Worm (Caenorhabditis elegans) whole organism, young adult: ENCODE measurements around the gene snx-1.

ENCODE experiments used
- B0035.1 ChIP-seq: sonication (generic microtip); optimal IDR thresholded peaks from 2 replicates; lab custom pipeline; 2016; ENCODE audit warnings: missing genetic modification characterization, mild to moderate bottlenecking, missing compliant biosample characterization, missing genotype, missing genetic modification reagents
- F22D6.2 ChIP-seq: sonication (generic microtip); optimal IDR thresholded peaks from 2 replicates; lab custom pipeline; 2016; ENCODE audit warnings: mild to moderate bottlenecking, missing genetic modification characterization, missing compliant biosample characterization
- F23B12.7 ChIP-seq: sonication (generic microtip); optimal IDR thresholded peaks from 2 replicates; lab custom pipeline; 2017; ENCODE audit warnings: missing genetic modification characterization, mild to moderate bottlenecking, missing compliant biosample characterization, antibody characterized with exemption, moderate library complexity; ENCODE audit not compliant: insufficient read depth
- F33H1.4 ChIP-seq: fragments of 200-800 bp; sonication (Bioruptor generic); IDR thresholded peaks from 2 replicates; pipeline ENCODE4 v1.3.6; 2022; ENCODE audit warnings: missing genetic modification reagents, missing genetic modification characterization, missing compliant biosample characterization
- F37B4.10 ChIP-seq: fragments of 200-800 bp; sonication (Bioruptor generic); IDR thresholded peaks from 2 replicates; pipeline ENCODE4 v1.3.6; 2022; ENCODE audit warnings: missing genetic modification characterization, missing compliant biosample characterization
- F55B11.4 ChIP-seq: sonication (generic microtip); optimal IDR thresholded peaks from 2 replicates; lab custom pipeline; 2016; ENCODE audit warnings: missing compliant biosample characterization, missing genetic modification characterization, borderline replicate concordance; ENCODE audit not compliant: insufficient read depth
- T07F8.4 ChIP-seq: sonication (generic microtip); optimal IDR thresholded peaks from 2 replicates; lab custom pipeline; 2016; ENCODE audit warnings: mild to moderate bottlenecking, missing genetic modification characterization, moderate library complexity, missing compliant biosample characterization
- Y67H2A.10 ChIP-seq: fragments of 200-800 bp; sonication (Bioruptor generic); conservative IDR thresholded peaks from 2 replicates; pipeline ENCODE4 v1.3.6; 2022; ENCODE audit warnings: missing genetic modification reagents, missing genetic modification characterization, missing compliant biosample characterization
- Y79H2A.3 ChIP-seq: fragments of 200-800 bp; sonication (Bioruptor generic); conservative IDR thresholded peaks from 2 replicates; pipeline ENCODE4 v1.3.6; 2022; ENCODE audit warnings: missing genetic modification reagents, missing genetic modification characterization, missing compliant biosample characterization
- Y95B8A.8 ChIP-seq: fragments of 200-800 bp; sonication (Bioruptor generic); IDR thresholded peaks from 2 replicates; pipeline ENCODE4 v1.3.6; 2022; ENCODE audit warnings: missing genetic modification reagents, missing genetic modification characterization, missing compliant biosample characterization
- ZK185.1 ChIP-seq: sonication (generic microtip); optimal IDR thresholded peaks from 2 replicates; lab custom pipeline; 2016; ENCODE audit warnings: mild to moderate bottlenecking, missing genetic modification characterization, missing compliant biosample characterization; ENCODE audit not compliant: poor library complexity, severe bottlenecking
- akir-1 ChIP-seq: fragments of 200-800 bp; sonication (Bioruptor generic); optimal IDR thresholded peaks from 2 replicates; lab custom pipeline; 2018; ENCODE audit warnings: mild to moderate bottlenecking, missing genetic modification characterization, moderate library complexity, missing compliant biosample characterization
- athp-1 ChIP-seq: sonication (generic microtip); optimal IDR thresholded peaks from 2 replicates; lab custom pipeline; 2017; ENCODE audit warnings: mild to moderate bottlenecking, missing genetic modification characterization, missing compliant biosample characterization
- attf-5 ChIP-seq: fragments of 200-800 bp; sonication (Bioruptor generic); optimal IDR thresholded peaks from 2 replicates; lab custom pipeline; 2018; ENCODE audit warnings: mild to moderate bottlenecking, missing genetic modification characterization, missing compliant biosample characterization
- ccch-3 ChIP-seq: fragments of 200-800 bp; sonication (Bioruptor generic); optimal IDR thresholded peaks from 2 replicates; lab custom pipeline; 2018; ENCODE audit warnings: mild to moderate bottlenecking, missing genetic modification characterization, missing compliant biosample characterization
- ceh-91 ChIP-seq: fragments of 200-800 bp; sonication (Bioruptor generic); IDR thresholded peaks from 2 replicates; pipeline ENCODE4 v1.3.6; 2022; ENCODE audit warnings: missing genetic modification reagents, missing genetic modification characterization, missing compliant biosample characterization
- chd-7 ChIP-seq: sonication (generic microtip); optimal IDR thresholded peaks from 2 replicates; lab custom pipeline; 2016; ENCODE audit warnings: mild to moderate bottlenecking, missing genetic modification characterization, moderate library complexity, missing compliant biosample characterization
- dox-1 ChIP-seq: fragments of 200-800 bp; sonication (Bioruptor generic); IDR thresholded peaks from 2 replicates; pipeline ENCODE4 v1.3.6; 2022; ENCODE audit warnings: missing genetic modification reagents, missing genetic modification characterization, missing compliant biosample characterization
- dpff-1 ChIP-seq: sonication (generic microtip); optimal IDR thresholded peaks from 2 replicates; lab custom pipeline; 2017; ENCODE audit warnings: mild to moderate bottlenecking, missing genetic modification characterization, missing compliant biosample characterization
- dpl-1 ChIP-seq: fragments of 150-350 bp; optimal IDR thresholded peaks from 2 replicates; lab custom pipeline; 2014; ENCODE audit warnings: missing biosample characterization, missing genetic modification reagents, missing genetic modification characterization
- efl-1 ChIP-seq: fragments of 150-350 bp; optimal IDR thresholded peaks from 2 replicates; lab custom pipeline; 2014; ENCODE audit warnings: missing biosample characterization, missing genetic modification reagents, missing genetic modification characterization
- ets-4 ChIP-seq: fragments of 200-800 bp; sonication (Bioruptor generic); optimal IDR thresholded peaks from 2 replicates; lab custom pipeline; 2018; ENCODE audit warnings: mild to moderate bottlenecking, missing genetic modification characterization, missing compliant biosample characterization
- hlh-26 ChIP-seq: fragments of 200-800 bp; sonication (Bioruptor generic); conservative IDR thresholded peaks from 2 replicates; pipeline ENCODE4 v1.3.6; 2022; ENCODE audit warnings: missing genetic modification reagents, missing genetic modification characterization, missing compliant biosample characterization
- let-526 ChIP-seq: fragments of 200-800 bp; sonication (Bioruptor generic); IDR thresholded peaks from 2 replicates; pipeline ENCODE4 v1.3.6; 2022; ENCODE audit warnings: missing genetic modification reagents, missing genetic modification characterization, missing compliant biosample characterization
- lin-26 ChIP-seq: fragments of 200-800 bp; sonication (Bioruptor generic); IDR thresholded peaks from 2 replicates; pipeline ENCODE4 v1.3.6; 2022; ENCODE audit warnings: missing genetic modification reagents, missing genetic modification characterization, missing compliant biosample characterization
- lin-40 ChIP-seq: sonication (generic microtip); optimal IDR thresholded peaks from 2 replicates; lab custom pipeline; 2016; ENCODE audit warnings: missing genetic modification characterization, mild to moderate bottlenecking, missing compliant biosample characterization, missing genotype, missing genetic modification reagents
- lsl-1 ChIP-seq: fragments of 200-800 bp; sonication (Bioruptor generic); optimal IDR thresholded peaks from 2 replicates; lab custom pipeline; 2018; ENCODE audit warnings: mild to moderate bottlenecking, missing genetic modification characterization, moderate library complexity, missing compliant biosample characterization
- madf-10 ChIP-seq: sonication (generic microtip); optimal IDR thresholded peaks from 2 replicates; lab custom pipeline; 2016; ENCODE audit warnings: mild to moderate bottlenecking, missing genetic modification characterization, missing compliant biosample characterization
- madf-3 ChIP-seq: fragments of 200-800 bp; sonication (Bioruptor generic); IDR thresholded peaks from 2 replicates; pipeline ENCODE4 v1.3.6; 2022; ENCODE audit warnings: missing genetic modification reagents, missing genetic modification characterization, missing compliant biosample characterization
- madf-8 ChIP-seq: fragments of 200-800 bp; sonication (Bioruptor generic); conservative IDR thresholded peaks from 2 replicates; pipeline ENCODE4 v1.3.6; 2022; ENCODE audit warnings: missing genetic modification reagents, missing genetic modification characterization, missing compliant biosample characterization
- mel-28 ChIP-seq: sonication (generic microtip); optimal IDR thresholded peaks from 2 replicates; lab custom pipeline; 2016; ENCODE audit warnings: borderline replicate concordance, mild to moderate bottlenecking, missing genetic modification characterization, missing compliant biosample characterization
- nfya-1 ChIP-seq: sonication (generic microtip); optimal IDR thresholded peaks from 2 replicates; lab custom pipeline; 2017; ENCODE audit warnings: antibody characterized with exemption, missing compliant biosample characterization, missing genetic modification characterization, borderline replicate concordance; ENCODE audit not compliant: insufficient read depth
- nfya-2 ChIP-seq: fragments of 200-800 bp; sonication (Bioruptor generic); IDR thresholded peaks from 2 replicates; pipeline ENCODE4 v1.3.6; 2022; ENCODE audit warnings: missing genetic modification reagents, missing genetic modification characterization, missing compliant biosample characterization
- nhr-179 ChIP-seq: sonication (generic microtip); optimal IDR thresholded peaks from 2 replicates; lab custom pipeline; 2016; ENCODE audit warnings: mild to moderate bottlenecking, missing genetic modification characterization, missing compliant biosample characterization
- nhr-90 ChIP-seq: sonication (generic microtip); optimal IDR thresholded peaks from 2 replicates; lab custom pipeline; 2016; ENCODE audit warnings: missing genotype, mild to moderate bottlenecking, missing genetic modification characterization, missing compliant biosample characterization
- pha-4 ChIP-seq: fragments of 150-350 bp; sonication (generic microtip); optimal IDR thresholded peaks from 2 replicates; lab custom pipeline; 2014; ENCODE audit warnings: missing biosample characterization, missing genetic modification reagents, missing genetic modification characterization
- rpc-1 ChIP-seq, 2 experiments: fragments of 150-350 bp in 1 of 2; sonication (generic microtip) in 1 of 2; optimal IDR thresholded peaks; 2 replicates each; lab custom pipeline; 2014 to 2018; ENCODE audit warnings: missing biosample characterization in 1 of 2, missing genetic modification characterization in 1 of 2, missing genetic modification reagents in 1 of 2, missing genotype in 1 of 2
- sea-2 ChIP-seq: fragments of 200-800 bp; sonication (Bioruptor generic); IDR thresholded peaks from 2 replicates; pipeline ENCODE4 v1.3.6; 2022; ENCODE audit warnings: missing genetic modification characterization, missing compliant biosample characterization
- snpc-1.3 ChIP-seq: sonication (generic microtip); optimal IDR thresholded peaks from 2 replicates; lab custom pipeline; 2017; ENCODE audit warnings: missing genetic modification characterization, mild to moderate bottlenecking, missing compliant biosample characterization, antibody characterized with exemption, moderate library complexity, missing genotype, missing genetic modification reagents; ENCODE audit not compliant: insufficient read depth
- snpc-3.4 ChIP-seq: sonication (generic microtip); optimal IDR thresholded peaks from 2 replicates; lab custom pipeline; 2017; ENCODE audit warnings: missing genetic modification characterization, mild to moderate bottlenecking, missing compliant biosample characterization, antibody characterized with exemption, moderate library complexity, missing genotype, missing genetic modification reagents
- tbx-9 ChIP-seq: sonication (generic microtip); optimal IDR thresholded peaks from 2 replicates; lab custom pipeline; 2016; ENCODE audit warnings: borderline replicate concordance, missing genetic modification characterization, inconsistent platforms, missing compliant biosample characterization
- tlf-1 ChIP-seq: fragments of 200-800 bp; sonication (Bioruptor generic); optimal IDR thresholded peaks from 2 replicates; lab custom pipeline; 2018; ENCODE audit warnings: mild to moderate bottlenecking, missing genetic modification characterization, missing compliant biosample characterization
- xnd-1 ChIP-seq: sonication (generic microtip); optimal IDR thresholded peaks from 2 replicates; lab custom pipeline; 2016; ENCODE audit warnings: missing genotype, missing genetic modification reagents, missing genetic modification characterization, missing compliant biosample characterization
- ztf-25 ChIP-seq: fragments of 200-800 bp; sonication (Bioruptor generic); IDR thresholded peaks from 2 replicates; pipeline ENCODE4 v1.3.6; 2022; ENCODE audit warnings: missing genetic modification reagents, missing genetic modification characterization, missing compliant biosample characterization
- ztf-26 ChIP-seq: sonication (generic microtip); optimal IDR thresholded peaks from 2 replicates; lab custom pipeline; 2017; ENCODE audit warnings: missing genetic modification characterization, missing compliant biosample characterization
- ztf-3 ChIP-seq: fragments of 200-800 bp; sonication (Bioruptor generic); optimal IDR thresholded peaks from 2 replicates; lab custom pipeline; 2018; ENCODE audit warnings: mild to moderate bottlenecking, missing genetic modification characterization, missing compliant biosample characterization

snx-1 gene

ce11 chrX:1093154-1093553 is 35.6 kb upstream of the snx-1 start (continued):
- peak; percentile 77 for TF ChIP-seq ztf-26 (tag; lab: Kevin White, UChicago)
- TF ChIP-seq B0035.1 (tag; lab: Kevin White, UChicago), result peak; percentile 18
- TF ChIP-seq ZK185.1 (tag; lab: Kevin White, UChicago), result peak; percentile 83
- TF ChIP-seq F33H1.4, result no peak
- peak; percentile 91 for TF ChIP-seq attf-5 (GFP tag; lab: Kevin White, UChicago)
- no peak for TF ChIP-seq ztf-25
- no peak for TF ChIP-seq ets-4
- TF ChIP-seq akir-1 (GFP tag; lab: Kevin White, UChicago), result no peak
- no peak for TF ChIP-seq snpc-3.4 (tag; lab: Kevin White, UChicago)
- TF ChIP-seq ceh-91, result no peak
- TF ChIP-seq Y79H2A.3 (GFP tag; lab: Robert Waterston, UW), result no peak
- no peak for TF ChIP-seq Y95B8A.8 (GFP tag; lab: Robert Waterston, UW)
- TF ChIP-seq Y67H2A.10 (GFP tag; lab: Robert Waterston, UW), result peak; percentile 51; the same call in 1 of the 2 replicates
- no peak for TF ChIP-seq lsl-1 (GFP tag; lab: Kevin White, UChicago)
- peak; percentile 82 for TF ChIP-seq chd-7 (tag; lab: Kevin White, UChicago)
- TF ChIP-seq pha-4 (tag; lab: Kevin White, UChicago), result peak; percentile 26
- TF ChIP-seq let-526 (GFP tag; lab: Robert Waterston, UW), result peak; percentile 58; the same call in 1 of the 2 replicates
- no peak for TF ChIP-seq nfya-1 (tag; lab: Kevin White, UChicago)
- TF ChIP-seq F37B4.10 (GFP tag; lab: Robert Waterston, UW), result 0 out of 2 replicates have a peak, but pooled peaks have one; percentile 80
- TF ChIP-seq athp-1 (tag; lab: Kevin White, UChicago), result no peak
- TF ChIP-seq tbx-9 (tag; lab: Kevin White, UChicago), result no peak
- no peak for TF ChIP-seq ztf-3 (GFP tag; lab: Kevin White, UChicago)
- TF ChIP-seq T07F8.4 (tag; lab: Kevin White, UChicago), result no peak
- peak; percentile 81 for TF ChIP-seq dox-1 (GFP tag; lab: Robert Waterston, UW)
- TF ChIP-seq nhr-179 (tag; lab: Kevin White, UChicago), result no peak
- TF ChIP-seq ccch-3 (GFP tag; lab: Kevin White, UChicago), result no peak
- peak; percentile 29 for TF ChIP-seq tlf-1 (GFP tag; lab: Kevin White, UChicago)
- TF ChIP-seq xnd-1 (tag; lab: Kevin White, UChicago), result no peak
- TF ChIP-seq rpc-1 (optimal IDR thresholded peaks at IDR 0.05; lab: Kevin White, UChicago), result no peak
- no peak for TF ChIP-seq rpc-1 (tag; optimal IDR thresholded peaks at IDR 0.05; lab: Kevin White, UChicago)
- TF ChIP-seq sea-2 (GFP tag; lab: Robert Waterston, UW), result no peak
- peak; percentile 60 for TF ChIP-seq nhr-90
- no peak for TF ChIP-seq nfya-2 (GFP tag; lab: Robert Waterston, UW)
- TF ChIP-seq F22D6.2, result peak; percentile 28
- no peak for TF ChIP-seq F55B11.4
- TF ChIP-seq dpff-1 (tag; lab: Kevin White, UChicago), result no peak
- TF ChIP-seq madf-8 (GFP tag; lab: Robert Waterston, UW), result no peak

- no peak for TF ChIP-seq madf-3
Observed at ce11 chrX:1094332-1094731, 34.5 kb upstream of the snx-1 start.

- no peak for TF ChIP-seq F23B12.7 (tag; lab: Kevin White, UChicago)
- no peak for TF ChIP-seq lin-26 (GFP tag; lab: Robert Waterston, UW)
- no peak for TF ChIP-seq dpl-1 (GFP tag; lab: Kevin White, UChicago)
- TF ChIP-seq dox-1 (GFP tag; lab: Robert Waterston, UW), result no peak
- no peak for TF ChIP-seq ztf-3 (GFP tag; lab: Kevin White, UChicago)
- TF ChIP-seq hlh-26, result no peak
- no peak for TF ChIP-seq mel-28 (tag; lab: Kevin White, UChicago)
- no peak for TF ChIP-seq madf-3
- TF ChIP-seq F22D6.2, result no peak
- no peak for TF ChIP-seq snpc-1.3
- no peak for TF ChIP-seq lin-40 (tag; lab: Kevin White, UChicago)
- TF ChIP-seq madf-10, result no peak
- no peak for TF ChIP-seq efl-1 (GFP tag; lab: Kevin White, UChicago)
Observed at ce11 chrX:1096808-1097207, 32.0 kb upstream of the snx-1 start, which contains the start of the genes pigx-1 and rme-6. TSS of gene pigx-1 (minus strand) at chrX:1097013. TSS of gene rme-6 (plus strand) at chrX:1097152.
